Worm (Caenorhabditis elegans): ENCODE results near the gene Y60C6A.1.

The Y60C6A.1 gene

ce11 chrV:4826710-4827380 is 43.4 kb downstream of the Y60C6A.1 start, which contains the start of the genes hsp-6 and C37H5.5 (continued):
- TF ChIP-seq lin-15B (tag; optimal IDR thresholded peaks at IDR 0.05) (peak; percentile 78), nhr-84 (tag; optimal IDR thresholded peaks at IDR 0.05) (no peak), skn-1 (tag; optimal IDR thresholded peaks at IDR 0.05) (peak; percentile 92), unc-62 (GFP tag; optimal IDR thresholded peaks at IDR 0.05) (no peak), irx-1 (tag; optimal IDR thresholded peaks at IDR 0.05) (peak; percentile 55), snu-23 (GFP tag; optimal IDR thresholded peaks at IDR 0.05) (peak; percentile 92), lin-35 (GFP tag; optimal IDR thresholded peaks at IDR 0.05) (peak; percentile 66 to 84), aly-2 (tag; optimal IDR thresholded peaks at IDR 0.05) (peak; percentile 68)

Measured in whole organism, L1 larva.